Worm (Caenorhabditis elegans): ENCODE measurements around the gene fat-3.

DNA sequence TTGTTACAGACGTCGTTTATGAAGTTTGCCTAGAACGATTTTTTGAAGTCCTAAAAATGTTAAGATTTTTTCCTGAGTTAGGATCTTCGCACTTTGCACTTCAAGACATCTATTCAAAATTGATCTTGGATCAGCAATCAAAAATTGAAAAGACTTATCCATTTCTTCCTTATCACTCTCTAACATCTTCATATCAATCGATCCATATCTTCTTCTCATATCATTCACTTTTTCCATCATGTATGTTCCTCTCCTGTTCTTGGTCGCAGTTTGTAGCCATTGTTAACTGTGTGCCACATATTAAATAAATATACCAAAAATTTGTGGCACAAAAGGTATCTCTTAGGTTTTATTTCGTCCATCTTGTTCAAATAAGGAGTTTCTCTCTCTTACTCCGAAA is 47.1 kb upstream of the fat-3 start:
- TF ChIP-seq tab-1 (GFP tag; IDR thresholded peaks at IDR 0.05) (no peak), flt-1 (GFP tag; IDR thresholded peaks at IDR 0.05) (no peak), ref-1 (GFP tag; conservative IDR thresholded peaks at IDR 0.05) (no peak), med-1 (GFP tag; optimal IDR thresholded peaks at IDR 0.05; ENCODE audit: insufficient read depth) (no peak)
